Fruit fly (Drosophila melanogaster): ENCODE measurements around the gene CG17027.
A peak's percentile ranks its signal among the peaks of the same experiment; 100 is the strongest.

The CG17027 gene

dm6 chr3L:16024276-16025019, 44.5 kb downstream of the CG17027 start (continued):
- TF ChIP-seq CG6808 (GFP tag; optimal IDR thresholded peaks at IDR 0.05) (peak; percentile 65), CG10669 (GFP tag; optimal IDR thresholded peaks at IDR 0.05) (peak; percentile 58), salr (GFP tag; optimal IDR thresholded peaks at IDR 0.05) (peak; percentile 1 to 60), dsx (GFP tag; optimal IDR thresholded peaks at IDR 0.05; ENCODE audit: poor library complexity, severe bottlenecking) (peak; percentile 33), CG6792 (GFP tag; optimal IDR thresholded peaks at IDR 0.05) (peak; percentile 66), CG8119 (GFP tag; IDR thresholded peaks at IDR 0.05) (peak; percentile 37; the same call in 2 of the 3 replicates), CG4318 (GFP tag; optimal IDR thresholded peaks at IDR 0.05) (peak; percentile 35), Eip75B (GFP tag; optimal IDR thresholded peaks at IDR 0.05) (peak; percentile 70), cyc (GFP tag; optimal IDR thresholded peaks at IDR 0.05) (peak; percentile 58), pdm3 (GFP tag; optimal IDR thresholded peaks at IDR 0.05) (peak; percentile 66), eg (GFP tag; IDR thresholded peaks at IDR 0.05) (no peak), CG3032 (tag; optimal IDR thresholded peaks at IDR 0.05) (peak; percentile 64), CG11762 (GFP tag; optimal IDR thresholded peaks at IDR 0.05; ENCODE audit: insufficient read depth) (peak; percentile 16), CG6163 (GFP tag; IDR thresholded peaks at IDR 0.05) (no peak), Sox14 (GFP tag; optimal IDR thresholded peaks at IDR 0.05) (peak; percentile 62), lz (GFP tag; optimal IDR thresholded peaks at IDR 0.05) (peak; percentile 74), Gug (GFP tag; IDR thresholded peaks at IDR 0.05) (no peak), esn (GFP tag; optimal IDR thresholded peaks at IDR 0.05) (peak; percentile 81), svp (GFP tag) (peak; percentile 89), Smox (GFP tag; optimal IDR thresholded peaks at IDR 0.05) (peak; percentile 63), achi (GFP tag; optimal IDR thresholded peaks at IDR 0.05) (peak; percentile 55), CG15336 (GFP tag; IDR thresholded peaks at IDR 0.05) (no peak; the same call in none of the 2 replicates), Met (GFP tag; optimal IDR thresholded peaks at IDR 0.05) (peak; percentile 77), Sox15 (GFP tag; optimal IDR thresholded peaks at IDR 0.05) (peak; percentile 41), CG8632 (GFP tag; optimal IDR thresholded peaks at IDR 0.05) (peak; percentile 47), CG32006 (GFP tag; optimal IDR thresholded peaks at IDR 0.05) (peak; percentile 72), net (GFP tag; optimal IDR thresholded peaks at IDR 0.05) (peak; percentile 45), acj6 (GFP tag; optimal IDR thresholded peaks at IDR 0.05) (peak; percentile 51), Hr39 (GFP tag; optimal IDR thresholded peaks at IDR 0.05) (peak; percentile 66), CG31627 (GFP tag; optimal IDR thresholded peaks at IDR 0.05) (peak; percentile 77)

dm6 chr3L:16025020-16025680, 45.2 kb downstream of the CG17027 start:
- no peak for TF ChIP-seq CG11902 (GFP tag; optimal IDR thresholded peaks at IDR 0.05)
- TF ChIP-seq esn (GFP tag; optimal IDR thresholded peaks at IDR 0.05): peak; percentile 13
- peak; percentile 32 for TF ChIP-seq svp (GFP tag)
- TF ChIP-seq Hr4 (GFP tag; optimal IDR thresholded peaks at IDR 0.05): no peak

DNA sequence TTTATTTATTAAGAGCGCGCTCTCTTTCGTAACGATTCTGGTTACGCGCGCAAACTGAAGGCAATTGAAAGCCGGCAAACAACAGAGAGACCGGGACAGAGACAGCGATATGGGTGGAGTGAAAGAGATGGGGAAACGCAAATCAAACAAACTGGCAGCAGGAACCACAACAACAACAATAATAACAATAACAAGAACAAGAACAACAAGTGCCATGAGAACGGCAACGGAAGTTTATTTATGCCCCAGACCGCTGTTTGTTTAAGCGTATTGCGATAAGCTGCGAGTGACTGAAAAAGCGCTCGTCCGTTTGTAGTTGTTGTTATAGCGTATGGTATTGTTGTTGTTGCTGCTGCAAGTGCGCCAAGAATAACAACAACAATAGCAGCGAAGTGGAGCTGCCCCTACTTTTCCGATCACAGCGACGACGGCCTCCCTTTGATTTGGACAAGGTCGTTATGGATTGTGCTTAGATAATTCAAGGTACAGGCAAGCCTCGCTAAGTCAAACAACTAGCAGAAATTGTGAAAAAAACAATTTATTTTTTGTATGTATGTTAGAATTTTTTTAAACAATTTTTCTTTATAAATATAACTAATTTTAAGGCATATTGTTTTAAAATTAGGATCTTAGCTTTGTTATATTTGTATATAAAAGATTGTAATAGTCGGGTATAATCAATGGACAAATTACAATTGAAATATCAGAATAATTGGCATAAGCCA, 46.3 kb downstream of the CG17027 start:
- TF ChIP-seq Eip75B (GFP tag; optimal IDR thresholded peaks at IDR 0.05): peak; percentile 12
- 0 out of 3 replicates have a peak, but pooled peaks have one; percentile 30 for TF ChIP-seq eg (GFP tag; IDR thresholded peaks at IDR 0.05)
- TF ChIP-seq Ets96B (tag; optimal IDR thresholded peaks at IDR 0.05): no peak
- no peak for TF ChIP-seq Hr38 (GFP tag; optimal IDR thresholded peaks at IDR 0.05)
- TF ChIP-seq CG3032 (tag; optimal IDR thresholded peaks at IDR 0.05): no peak
- peak; percentile 45 for TF ChIP-seq CG10669 (GFP tag; optimal IDR thresholded peaks at IDR 0.05)
- TF ChIP-seq CG11762 (GFP tag; optimal IDR thresholded peaks at IDR 0.05; ENCODE audit: insufficient read depth): peak; percentile 28
- TF ChIP-seq Hr4 (GFP tag; optimal IDR thresholded peaks at IDR 0.05): no peak
- TF ChIP-seq dsx (GFP tag; optimal IDR thresholded peaks at IDR 0.05; ENCODE audit: poor library complexity, severe bottlenecking): no peak
- no peak for TF ChIP-seq achi (GFP tag; optimal IDR thresholded peaks at IDR 0.05)
- TF ChIP-seq fd85E (GFP tag; optimal IDR thresholded peaks at IDR 0.05): no peak
- no peak for TF ChIP-seq dac (GFP tag; optimal IDR thresholded peaks at IDR 0.05)
- peak; percentile 97 for TF ChIP-seq CG6854 (GFP tag; optimal IDR thresholded peaks at IDR 0.05)
- TF ChIP-seq CG6163 (GFP tag; IDR thresholded peaks at IDR 0.05): peak; percentile 79
- TF ChIP-seq Blimp-1 (GFP tag; optimal IDR thresholded peaks at IDR 0.05): no peak
- peak; percentile 13 for TF ChIP-seq vri (GFP tag; optimal IDR thresholded peaks at IDR 0.05)
- no peak for TF ChIP-seq lz (GFP tag; optimal IDR thresholded peaks at IDR 0.05)
- no peak for TF ChIP-seq CG8319 (GFP tag; optimal IDR thresholded peaks at IDR 0.05)
- TF ChIP-seq topi (GFP tag; optimal IDR thresholded peaks at IDR 0.05): no peak
- no peak for TF ChIP-seq CG31627 (GFP tag; optimal IDR thresholded peaks at IDR 0.05)
- TF ChIP-seq Sox15 (GFP tag; optimal IDR thresholded peaks at IDR 0.05): no peak
- TF ChIP-seq CG3919 (GFP tag; optimal IDR thresholded peaks at IDR 0.05): peak; percentile 46
- peak; percentile 6 for TF ChIP-seq OdsH (GFP tag; optimal IDR thresholded peaks at IDR 0.05)
- peak; percentile 31 for TF ChIP-seq acj6 (GFP tag; optimal IDR thresholded peaks at IDR 0.05)
- peak; percentile 9 for TF ChIP-seq CG32006 (GFP tag; optimal IDR thresholded peaks at IDR 0.05)

Data from whole organism, prepupa.